Worm (Caenorhabditis elegans) whole organism, midembryonic: ENCODE results near the gene zip-9.

Source experiments
- T22C8.4 ChIP-seq: fragments of 200-800 bp; sonication (Bioruptor generic); IDR thresholded peaks from 2 replicates; pipeline ENCODE4 v1.3.6; 2022; ENCODE audit warnings: missing genetic modification characterization, missing compliant biosample characterization
- cog-1 ChIP-seq: sonication (generic microtip); optimal IDR thresholded peaks from 2 replicates; lab custom pipeline; 2016; ENCODE audit warnings: missing genetic modification characterization, missing compliant biosample characterization
- flt-1 ChIP-seq: fragments of 200-800 bp; sonication (Bioruptor generic); IDR thresholded peaks from 2 replicates; pipeline ENCODE4 v1.3.6; 2022; ENCODE audit warnings: missing genetic modification characterization, missing compliant biosample characterization
- klf-2 ChIP-seq: fragments of 200-800 bp; sonication (Bioruptor generic); conservative IDR thresholded peaks from 2 replicates; pipeline ENCODE4 v1.3.6; 2022; ENCODE audit warnings: missing genetic modification reagents, missing genetic modification characterization, missing compliant biosample characterization
- med-1 ChIP-seq: sonication (generic microtip); optimal IDR thresholded peaks from 2 replicates; lab custom pipeline; 2017; ENCODE audit warnings: missing genetic modification characterization, mild to moderate bottlenecking, missing compliant biosample characterization, antibody characterized with exemption, missing genetic modification reagents; ENCODE audit not compliant: insufficient read depth
- ref-1 ChIP-seq: fragments of 200-800 bp; sonication (Bioruptor generic); conservative IDR thresholded peaks from 2 replicates; pipeline ENCODE4 v1.3.6; 2022; ENCODE audit warnings: missing genetic modification reagents, missing genetic modification characterization, missing compliant biosample characterization
- tab-1 ChIP-seq: fragments of 200-800 bp; sonication (Bioruptor generic); IDR thresholded peaks from 2 replicates; pipeline ENCODE4 v1.3.6; 2022; ENCODE audit warnings: missing genetic modification characterization, missing compliant biosample characterization
- ztf-23 ChIP-seq: fragments of 200-800 bp; sonication (Bioruptor generic); IDR thresholded peaks from 2 replicates; pipeline ENCODE4 v1.3.6; 2022; ENCODE audit warnings: missing genetic modification reagents, missing genetic modification characterization, missing compliant biosample characterization
- ztf-29 ChIP-seq: fragments of 200-800 bp; sonication (Bioruptor generic); IDR thresholded peaks from 2 replicates; pipeline ENCODE4 v1.3.6; 2022; ENCODE audit warnings: missing genetic modification reagents, missing genetic modification characterization, missing compliant biosample characterization

zip-9 gene

ce11 chrV:10925658-10926057, 16.6 kb upstream of the zip-9 start:
- TF ChIP-seq klf-2 (GFP tag; lab: Robert Waterston, UW) (no peak), med-1 (GFP tag; lab: Kevin White, UChicago) (no peak), cog-1 (tag; lab: Kevin White, UChicago) (no peak), ztf-29 (GFP tag; lab: Robert Waterston, UW) (no peak)

- TF ChIP-seq T22C8.4 (GFP tag; lab: Robert Waterston, UW) = no peak
- no peak for TF ChIP-seq ztf-29 (GFP tag; lab: Robert Waterston, UW)
- no peak for TF ChIP-seq flt-1 (GFP tag; lab: Robert Waterston, UW)
- TF ChIP-seq ref-1 (GFP tag; lab: Robert Waterston, UW) = no peak
- TF ChIP-seq klf-2 (GFP tag; lab: Robert Waterston, UW) = no peak
- TF ChIP-seq tab-1 (GFP tag; lab: Robert Waterston, UW) = no peak
- no peak for TF ChIP-seq med-1 (GFP tag; lab: Kevin White, UChicago)
- no peak for TF ChIP-seq cog-1 (tag; lab: Kevin White, UChicago)
- TF ChIP-seq ztf-23 = no peak
Measured at ce11 chrV:10929511-10929910, 12.8 kb upstream of the zip-9 start, which contains the start of gene F58B4.3. Gene F58B4.3 (plus strand): TSS chrV:10929811.

- TF ChIP-seq klf-2 (GFP tag; lab: Robert Waterston, UW) (no peak), flt-1 (GFP tag; lab: Robert Waterston, UW) (no peak), ztf-23 (no peak), tab-1 (GFP tag; lab: Robert Waterston, UW) (no peak), ref-1 (GFP tag; lab: Robert Waterston, UW) (no peak), med-1 (GFP tag; lab: Kevin White, UChicago) (no peak), T22C8.4 (GFP tag; lab: Robert Waterston, UW) (no peak), ztf-29 (GFP tag; lab: Robert Waterston, UW) (no peak), cog-1 (tag; lab: Kevin White, UChicago) (no peak)
Measured at ce11 chrV:10931189-10931588, 11.1 kb upstream of the zip-9 start, which contains the start of gene scvp-1. Gene scvp-1 (minus strand): TSS chrV:10931289.

ce11 chrV:10932411-10932810, 9.8 kb upstream of the zip-9 start, which contains the start of gene F58B4.5:
Gene F58B4.5 (plus strand): TSS chrV:10932693.
- no peak for TF ChIP-seq ztf-29 (GFP tag; lab: Robert Waterston, UW)
- TF ChIP-seq T22C8.4 (GFP tag; lab: Robert Waterston, UW) = no peak
- TF ChIP-seq ref-1 (GFP tag; lab: Robert Waterston, UW) = no peak
- no peak for TF ChIP-seq ztf-23

- TF ChIP-seq cog-1 (tag; lab: Kevin White, UChicago) = no peak
- TF ChIP-seq flt-1 (GFP tag; lab: Robert Waterston, UW) = no peak
- no peak for TF ChIP-seq klf-2 (GFP tag; lab: Robert Waterston, UW)
- TF ChIP-seq tab-1 (GFP tag; lab: Robert Waterston, UW) = no peak
- no peak for TF ChIP-seq ref-1 (GFP tag; lab: Robert Waterston, UW)
- TF ChIP-seq med-1 (GFP tag; lab: Kevin White, UChicago) = no peak
- TF ChIP-seq ztf-29 (GFP tag; lab: Robert Waterston, UW) = no peak
- no peak for TF ChIP-seq T22C8.4 (GFP tag; lab: Robert Waterston, UW)
- no peak for TF ChIP-seq ztf-23
Measured at ce11 chrV:10936681-10937080, 5.6 kb upstream of the zip-9 start, which contains the start of gene F17C11.12. Gene F17C11.12 (minus strand): TSS chrV:10936920.

ce11 chrV:10937294-10937693, 5.0 kb upstream of the zip-9 start:
- no peak for TF ChIP-seq T22C8.4 (GFP tag; lab: Robert Waterston, UW)
- no peak for TF ChIP-seq med-1 (GFP tag; lab: Kevin White, UChicago)
- TF ChIP-seq ref-1 (GFP tag; lab: Robert Waterston, UW) = no peak
- TF ChIP-seq klf-2 (GFP tag; lab: Robert Waterston, UW) = no peak
- TF ChIP-seq ztf-29 (GFP tag; lab: Robert Waterston, UW) = no peak
- no peak for TF ChIP-seq tab-1 (GFP tag; lab: Robert Waterston, UW)
- TF ChIP-seq cog-1 (tag; lab: Kevin White, UChicago) = no peak

ce11 chrV:10938739-10939138, 3.5 kb upstream of the zip-9 start, which contains the start of gene F17C11.11:
Gene F17C11.11 (minus strand): TSS chrV:10938817.
- TF ChIP-seq T22C8.4 (GFP tag; lab: Robert Waterston, UW) (no peak), flt-1 (GFP tag; lab: Robert Waterston, UW) (no peak), ztf-23 (no peak), cog-1 (tag; lab: Kevin White, UChicago) (no peak), ref-1 (GFP tag; lab: Robert Waterston, UW) (no peak), ztf-29 (GFP tag; lab: Robert Waterston, UW) (no peak), klf-2 (GFP tag; lab: Robert Waterston, UW) (no peak), tab-1 (GFP tag; lab: Robert Waterston, UW) (no peak), med-1 (GFP tag; lab: Kevin White, UChicago) (no peak)

ce11 chrV:10939990-10940570, 2.2 kb upstream of the zip-9 start:
- no peak for TF ChIP-seq cog-1 (tag; lab: Kevin White, UChicago)
- TF ChIP-seq ref-1 (GFP tag; lab: Robert Waterston, UW) = no peak
- no peak for TF ChIP-seq ztf-29 (GFP tag; lab: Robert Waterston, UW)
- TF ChIP-seq klf-2 (GFP tag; lab: Robert Waterston, UW) = no peak
- no peak for TF ChIP-seq ztf-23
- no peak for TF ChIP-seq flt-1 (GFP tag; lab: Robert Waterston, UW)
- no peak for TF ChIP-seq med-1 (GFP tag; lab: Kevin White, UChicago)
- TF ChIP-seq T22C8.4 (GFP tag; lab: Robert Waterston, UW) = no peak
- no peak for TF ChIP-seq tab-1 (GFP tag; lab: Robert Waterston, UW)

- TF ChIP-seq med-1 (GFP tag; lab: Kevin White, UChicago) (no peak), cog-1 (tag; lab: Kevin White, UChicago) (peak; percentile 14)
Measured at ce11 chrV:10940571-10940991, 1.7 kb upstream of the zip-9 start.
